Fruit fly (Drosophila melanogaster) whole organism: ENCODE results near the gene Arr2.

ENCODE experiments used
- CG8478 ChIP-seq: fragments of >200 bp; optimal IDR thresholded peaks from 2 replicates; lab custom pipeline; 2018; ENCODE audit warnings: inconsistent platforms
- Dll ChIP-seq: fragments of >200 bp; optimal IDR thresholded peaks from 2 replicates; lab custom pipeline; 2017
- EcR ChIP-seq, 2 experiments: fragments of >200 bp; optimal IDR thresholded peaks; 2 replicates each; lab custom pipeline; 2017; ENCODE audit warnings: missing biosample characterization in 2 of 2, missing genetic modification characterization in 2 of 2, missing genetic modification reagents in 2 of 2
- pan ChIP-seq: fragments of >200 bp; optimal IDR thresholded peaks from 2 replicates; lab custom pipeline; 2017
- psq ChIP-seq: fragments of >200 bp; optimal IDR thresholded peaks from 2 replicates; lab custom pipeline; 2017
- usp ChIP-seq: fragments of >200 bp; optimal IDR thresholded peaks from 2 replicates; lab custom pipeline; 2017; ENCODE audit warnings: missing biosample characterization, missing genetic modification characterization, mixed read lengths

Gene Arr2

dm6 chr3L:8629701-8630343 is 18.9 kb downstream of the Arr2 start:
- TF ChIP-seq usp (GFP tag; lab: Kevin White, UChicago) (no peak), EcR (GFP tag; optimal IDR thresholded peaks at IDR 0.05; lab: Kevin White, UChicago) (no peak), Dll (lab: Kevin White, UChicago) (no peak), pan (lab: Kevin White, UChicago) (no peak), CG8478 (lab: Kevin White, UChicago) (no peak), psq (lab: Kevin White, UChicago) (no peak)

dm6 chr3L:8628964-8629363 is 19.8 kb downstream of the Arr2 start:
- no peak for TF ChIP-seq usp (GFP tag; lab: Kevin White, UChicago)

- TF ChIP-seq pan (lab: Kevin White, UChicago) (no peak), EcR (GFP tag; optimal IDR thresholded peaks at IDR 0.05; lab: Kevin White, UChicago) (no peak), Dll (lab: Kevin White, UChicago) (no peak), usp (GFP tag; lab: Kevin White, UChicago) (no peak), CG8478 (lab: Kevin White, UChicago) (no peak), psq (lab: Kevin White, UChicago) (no peak)
Measured at dm6 chr3L:8627839-8628827, 20.6 kb downstream of the Arr2 start.

dm6 chr3L:8623702-8624421 is 24.9 kb downstream of the Arr2 start, which contains the start of the genes GAPsec and Zasp66:
Gene GAPsec, minus strand, starts transcription at chr3L:8623901.
Gene Zasp66, plus strand, starts transcription at chr3L:8624371.
- no peak for TF ChIP-seq pan (lab: Kevin White, UChicago)
- TF ChIP-seq Dll (lab: Kevin White, UChicago): no peak
- no peak for TF ChIP-seq EcR (GFP tag; optimal IDR thresholded peaks at IDR 0.05; lab: Kevin White, UChicago)
- no peak for TF ChIP-seq psq (lab: Kevin White, UChicago)
- TF ChIP-seq CG8478 (lab: Kevin White, UChicago): no peak
- TF ChIP-seq usp (GFP tag; lab: Kevin White, UChicago): no peak

- TF ChIP-seq CG8478 (lab: Kevin White, UChicago) (no peak), EcR (GFP tag; optimal IDR thresholded peaks at IDR 0.05; lab: Kevin White, UChicago) (no peak), usp (GFP tag; lab: Kevin White, UChicago) (no peak), psq (lab: Kevin White, UChicago) (no peak), Dll (lab: Kevin White, UChicago) (no peak), pan (lab: Kevin White, UChicago) (no peak)
Measured at dm6 chr3L:8621465-8621864, 27.3 kb downstream of the Arr2 start.

- TF ChIP-seq pan (lab: Kevin White, UChicago) (no peak), usp (GFP tag; lab: Kevin White, UChicago) (no peak), Dll (lab: Kevin White, UChicago) (no peak), CG8478 (lab: Kevin White, UChicago) (no peak), psq (lab: Kevin White, UChicago) (no peak), EcR (GFP tag; optimal IDR thresholded peaks at IDR 0.05; lab: Kevin White, UChicago) (no peak)
Measured at dm6 chr3L:8619588-8619987, 29.1 kb downstream of the Arr2 start, which contains the start of gene S-Lap2. Gene S-Lap2, plus strand, starts transcription at chr3L:8619888.

dm6 chr3L:8616935-8617334 is 31.8 kb downstream of the Arr2 start, which contains the start of gene S-Lap1:
Gene S-Lap1, plus strand, starts transcription at chr3L:8617235.
- TF ChIP-seq psq (lab: Kevin White, UChicago) (no peak), Dll (lab: Kevin White, UChicago) (no peak)

- TF ChIP-seq usp (GFP tag; lab: Kevin White, UChicago) (no peak), EcR (GFP tag; optimal IDR thresholded peaks at IDR 0.05; lab: Kevin White, UChicago) (no peak), pan (lab: Kevin White, UChicago) (no peak), CG8478 (lab: Kevin White, UChicago) (no peak), Dll (lab: Kevin White, UChicago) (no peak), psq (lab: Kevin White, UChicago) (no peak)
Measured at dm6 chr3L:8607449-8607848, 41.3 kb downstream of the Arr2 start.

dm6 chr3L:8603880-8604692 is 44.6 kb downstream of the Arr2 start, which contains the start of the genes CG5989 and CG6282:
Gene CG5989, minus strand, starts transcription at chr3L:8604149.
Gene CG6282, plus strand, starts transcription at chr3L:8604657.
- no peak for TF ChIP-seq EcR (GFP tag; optimal IDR thresholded peaks at IDR 0.05; lab: Kevin White, UChicago)
- TF ChIP-seq Dll (lab: Kevin White, UChicago): peak; percentile 46

dm6 chr3L:8600752-8601433 is 47.8 kb downstream of the Arr2 start, which contains the start of the genes Nelf-E and RpL14:
Gene Nelf-E, minus strand, starts transcription at chr3L:8600879.
Gene RpL14, plus strand, starts transcription at chr3L:8601006.
- TF ChIP-seq usp (GFP tag; lab: Kevin White, UChicago) (no peak), Dll (lab: Kevin White, UChicago) (no peak), EcR (GFP tag; optimal IDR thresholded peaks at IDR 0.05; lab: Kevin White, UChicago) (no peak), psq (lab: Kevin White, UChicago) (no peak), CG8478 (lab: Kevin White, UChicago) (no peak), pan (lab: Kevin White, UChicago) (no peak)
